Worm (Caenorhabditis elegans): Measurements from ENCODE around the gene C34F11.5.

Gene C34F11.5

DNA sequence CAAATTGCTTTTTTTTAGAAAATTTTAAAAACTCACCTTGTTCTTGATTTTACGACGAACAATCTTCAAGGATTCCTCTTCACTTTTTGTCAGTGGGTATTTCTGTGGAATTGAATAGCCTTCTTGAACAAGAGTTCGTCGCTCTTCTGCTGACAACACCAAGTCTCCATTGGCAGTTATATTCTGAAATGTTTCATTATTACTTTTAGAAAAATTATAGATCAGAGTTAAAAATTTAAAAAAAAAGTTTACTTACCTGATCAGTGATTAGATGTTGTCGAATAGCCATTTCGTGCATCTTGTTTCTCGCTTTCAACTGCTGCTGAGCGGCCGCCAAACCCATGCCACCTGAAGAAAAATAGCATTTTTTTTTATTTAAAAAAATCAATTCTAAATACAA, 15.3 kb upstream of the C34F11.5 start:
- TF ChIP-seq B0310.2 (tag; optimal IDR thresholded peaks at IDR 0.05) (no peak), pes-1 (GFP tag; IDR thresholded peaks at IDR 0.05) (no peak), F13C5.2 (tag; optimal IDR thresholded peaks at IDR 0.05) (no peak), tbx-37 (GFP tag; conservative IDR thresholded peaks at IDR 0.05) (no peak), flt-1 (GFP tag; IDR thresholded peaks at IDR 0.05) (no peak), ceh-36 (tag; optimal IDR thresholded peaks at IDR 0.05) (no peak)

DNA sequence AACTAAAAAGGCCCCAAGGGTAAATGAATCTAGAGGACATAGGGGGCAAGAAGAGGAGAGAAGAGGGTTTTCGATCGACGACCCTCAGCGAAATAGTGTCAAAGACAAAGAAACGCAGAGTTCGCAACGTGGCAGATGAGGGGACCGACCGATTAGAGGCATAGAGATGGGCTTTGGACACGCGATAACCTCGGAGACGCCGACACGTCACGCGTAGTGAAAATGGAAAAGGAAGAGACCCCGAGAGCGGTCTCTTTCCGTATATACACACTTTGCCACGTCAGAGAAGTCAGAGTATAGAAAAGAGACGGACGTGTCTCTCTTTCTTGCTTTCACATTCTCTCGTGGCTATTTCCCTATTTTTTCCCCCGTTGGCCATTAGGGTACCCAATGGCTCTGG, 14.1 kb upstream of the C34F11.5 start:
- peak; percentile 54; the same call in 1 of the 2 replicates for TF ChIP-seq tbx-11 (GFP tag; IDR thresholded peaks at IDR 0.05)
- no peak for TF ChIP-seq sea-1 (GFP tag; conservative IDR thresholded peaks at IDR 0.05)
- TF ChIP-seq F13C5.2 (tag; optimal IDR thresholded peaks at IDR 0.05): peak; percentile 5
- TF ChIP-seq ceh-13 (GFP tag; optimal IDR thresholded peaks at IDR 0.05): no peak
- peak; percentile 59 for TF ChIP-seq aly-1 (tag; optimal IDR thresholded peaks at IDR 0.05)
- peak; percentile 53 for TF ChIP-seq hmg-4 (GFP tag; optimal IDR thresholded peaks at IDR 0.05)
- TF ChIP-seq pes-1 (GFP tag; IDR thresholded peaks at IDR 0.05): 0 out of 2 replicates have a peak, but pooled peaks have one; percentile 10

- TF ChIP-seq hmg-4 (GFP tag; optimal IDR thresholded peaks at IDR 0.05) (no peak), hmbx-1 (tag; optimal IDR thresholded peaks at IDR 0.05) (no peak), flt-1 (GFP tag; IDR thresholded peaks at IDR 0.05) (no peak), ama-1 (optimal IDR thresholded peaks at IDR 0.05) (no peak), scrt-1 (GFP tag; IDR thresholded peaks at IDR 0.05) (no peak), hnd-1 (tag; optimal IDR thresholded peaks at IDR 0.05) (no peak), B0310.2 (tag; optimal IDR thresholded peaks at IDR 0.05) (no peak), tbx-11 (GFP tag; IDR thresholded peaks at IDR 0.05) (no peak), ceh-36 (tag; optimal IDR thresholded peaks at IDR 0.05) (no peak), sea-1 (GFP tag; conservative IDR thresholded peaks at IDR 0.05) (no peak), ets-7 (tag; optimal IDR thresholded peaks at IDR 0.05) (no peak), aly-1 (tag; optimal IDR thresholded peaks at IDR 0.05) (no peak), pes-1 (GFP tag; IDR thresholded peaks at IDR 0.05) (no peak), tra-4 (tag; optimal IDR thresholded peaks at IDR 0.05) (no peak)
These were observed 13.2 kb upstream of the C34F11.5 start for ce11 chrII:5182451-5182850.

ce11 chrII:5183207-5183606, 12.4 kb upstream of the C34F11.5 start:
- no peak for TF ChIP-seq hmg-4 (GFP tag; optimal IDR thresholded peaks at IDR 0.05)
- no peak for TF ChIP-seq F13C5.2 (tag; optimal IDR thresholded peaks at IDR 0.05)
- TF ChIP-seq pes-1 (GFP tag; IDR thresholded peaks at IDR 0.05): no peak

DNA sequence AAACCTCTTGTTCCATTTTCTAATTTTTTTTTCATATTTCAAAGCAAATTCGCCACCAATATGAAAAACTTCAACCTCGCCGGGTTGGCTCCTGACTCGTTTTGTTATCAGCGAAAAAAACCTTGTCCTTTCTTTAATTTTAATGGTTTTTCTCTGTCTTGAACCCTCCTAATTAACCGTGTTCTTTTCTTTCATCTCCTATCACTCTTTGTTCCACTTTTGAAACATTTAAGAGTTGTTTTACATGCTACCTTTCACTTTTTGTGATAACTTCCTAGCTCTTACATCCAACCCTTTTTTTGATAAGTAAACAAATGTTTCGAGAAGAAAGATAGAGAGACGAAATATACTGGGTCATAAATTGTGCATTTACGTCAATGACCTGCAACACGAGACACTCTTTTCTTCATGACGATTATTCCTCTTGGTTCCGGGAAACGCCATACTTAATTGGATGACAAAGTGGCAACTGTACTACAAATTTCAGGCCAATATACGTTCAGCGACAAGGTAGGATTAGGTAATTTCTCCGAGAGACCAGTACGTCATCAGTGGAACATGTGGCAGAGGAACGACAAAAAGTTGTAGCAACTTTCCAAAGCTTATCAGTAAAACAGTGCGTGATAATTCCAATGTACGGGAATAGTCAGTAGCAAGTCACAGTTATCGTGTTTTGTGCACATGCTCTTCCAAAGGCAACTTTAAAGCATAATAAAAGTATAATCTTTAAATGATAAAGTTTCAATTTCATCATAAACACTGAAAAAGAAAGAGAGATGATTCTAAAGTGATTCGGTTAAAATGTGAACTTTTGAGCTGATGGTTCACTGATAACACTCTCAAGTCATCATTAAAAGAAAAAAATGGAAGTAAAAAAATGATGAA, 10.7 kb upstream of the C34F11.5 start:
- no peak for TF ChIP-seq hmbx-1 (tag; optimal IDR thresholded peaks at IDR 0.05)

DNA sequence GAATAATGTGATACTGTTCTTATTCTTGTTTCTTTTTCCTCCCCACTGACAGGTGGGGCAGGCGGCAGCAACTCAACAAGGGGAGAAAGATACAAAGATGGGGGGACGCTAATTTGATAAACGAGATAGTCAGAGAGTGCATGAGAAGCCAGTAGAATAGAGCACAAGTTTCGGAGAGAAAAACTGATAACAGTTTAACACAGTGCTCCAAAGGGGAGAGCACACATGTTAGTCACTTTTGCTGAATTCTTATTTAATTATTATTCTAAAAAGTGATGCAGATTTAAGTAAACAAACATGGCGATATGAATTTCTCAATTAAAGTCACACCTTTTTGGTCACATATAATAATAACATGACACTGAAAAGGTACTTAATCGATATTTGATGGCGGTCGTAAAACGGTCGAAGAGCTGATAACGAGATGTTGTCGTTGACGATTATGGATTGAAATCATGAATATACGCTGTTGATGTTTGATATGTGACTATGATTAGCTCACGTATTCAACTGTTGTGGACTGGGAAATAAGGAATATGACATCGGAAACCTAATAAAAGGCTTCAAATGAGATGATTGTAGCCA, 9.6 kb upstream of the C34F11.5 start:
- TF ChIP-seq aly-1 (tag; optimal IDR thresholded peaks at IDR 0.05): no peak

DNA sequence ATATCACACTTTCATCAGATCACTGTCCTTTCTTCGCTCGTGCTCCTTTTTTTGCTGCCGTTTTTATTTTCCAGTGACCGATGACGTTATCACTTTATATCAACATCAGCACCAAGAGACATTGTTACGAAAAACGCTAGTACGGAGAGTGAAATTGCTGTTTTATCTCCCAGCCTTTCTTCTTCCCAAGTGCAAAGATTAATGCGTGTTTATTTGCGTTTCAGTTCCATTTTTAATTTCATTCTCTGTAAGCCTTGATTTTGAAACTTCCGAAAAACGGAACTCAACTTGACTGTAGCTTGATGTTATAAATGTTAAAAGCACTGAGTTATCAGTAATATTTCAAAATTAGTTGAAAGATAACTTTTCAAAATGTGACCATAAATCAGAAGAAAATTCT, 8.7 kb upstream of the C34F11.5 start:
- TF ChIP-seq tra-4 (tag; optimal IDR thresholded peaks at IDR 0.05) (no peak), F13C5.2 (tag; optimal IDR thresholded peaks at IDR 0.05) (no peak), ceh-36 (tag; optimal IDR thresholded peaks at IDR 0.05) (no peak), pes-1 (GFP tag; IDR thresholded peaks at IDR 0.05) (no peak), ets-7 (tag; optimal IDR thresholded peaks at IDR 0.05) (no peak), B0310.2 (tag; optimal IDR thresholded peaks at IDR 0.05) (no peak), scrt-1 (GFP tag; IDR thresholded peaks at IDR 0.05) (no peak), ceh-13 (GFP tag; optimal IDR thresholded peaks at IDR 0.05) (no peak), hnd-1 (tag; optimal IDR thresholded peaks at IDR 0.05) (no peak), flt-1 (GFP tag; IDR thresholded peaks at IDR 0.05) (no peak), tbx-11 (GFP tag; IDR thresholded peaks at IDR 0.05) (no peak), hmbx-1 (tag; optimal IDR thresholded peaks at IDR 0.05) (no peak), ama-1 (optimal IDR thresholded peaks at IDR 0.05) (no peak), sea-1 (GFP tag; conservative IDR thresholded peaks at IDR 0.05) (no peak), tbx-37 (GFP tag; conservative IDR thresholded peaks at IDR 0.05) (no peak), aly-1 (tag; optimal IDR thresholded peaks at IDR 0.05) (no peak), hmg-4 (GFP tag; optimal IDR thresholded peaks at IDR 0.05) (no peak)

ce11 chrII:5187469-5187868, 8.1 kb upstream of the C34F11.5 start, which contains the start of gene crh-2:
crh-2 (minus strand) TSS chrII:5187569.
- TF ChIP-seq hmbx-1 (tag; optimal IDR thresholded peaks at IDR 0.05) (no peak), pes-1 (GFP tag; IDR thresholded peaks at IDR 0.05) (no peak), ceh-13 (GFP tag; optimal IDR thresholded peaks at IDR 0.05) (no peak), sea-1 (GFP tag; conservative IDR thresholded peaks at IDR 0.05) (no peak), ets-7 (tag; optimal IDR thresholded peaks at IDR 0.05) (no peak), hnd-1 (tag; optimal IDR thresholded peaks at IDR 0.05) (no peak), ceh-36 (tag; optimal IDR thresholded peaks at IDR 0.05) (no peak), flt-1 (GFP tag; IDR thresholded peaks at IDR 0.05) (no peak), hmg-4 (GFP tag; optimal IDR thresholded peaks at IDR 0.05) (no peak), aly-1 (tag; optimal IDR thresholded peaks at IDR 0.05) (no peak), scrt-1 (GFP tag; IDR thresholded peaks at IDR 0.05) (no peak), tbx-37 (GFP tag; conservative IDR thresholded peaks at IDR 0.05) (no peak), F13C5.2 (tag; optimal IDR thresholded peaks at IDR 0.05) (no peak), B0310.2 (tag; optimal IDR thresholded peaks at IDR 0.05) (no peak), ama-1 (optimal IDR thresholded peaks at IDR 0.05) (no peak), tbx-11 (GFP tag; IDR thresholded peaks at IDR 0.05) (no peak)
